Worm (Caenorhabditis elegans): Measurements from ENCODE around the gene T23E1.3.
"Not testable (repeated sequence)": the region's sequence is repeated elsewhere in the genome, so short reads cannot be mapped to it uniquely, and the experiment has no call there.

- TF ChIP-seq ztf-23 (GFP tag; IDR thresholded peaks at IDR 0.05); cog-1 (tag; optimal IDR thresholded peaks at IDR 0.05); klf-2 (GFP tag; conservative IDR thresholded peaks at IDR 0.05); T22C8.4 (GFP tag; IDR thresholded peaks at IDR 0.05); med-1 (GFP tag; optimal IDR thresholded peaks at IDR 0.05; ENCODE audit: insufficient read depth); ztf-29 (GFP tag; IDR thresholded peaks at IDR 0.05): not testable (repeated sequence)
Observed at ce11 chrIV:3172510-3172909, 26.8 kb downstream of the T23E1.3 start, which contains the start of gene Y67D8B.1.

Measured in whole organism, midembryonic.